Worm (Caenorhabditis elegans) whole organism, L2 larva: Measurements from ENCODE around the gene R05A10.3.

Experiments
- C34F6.9 ChIP-seq: fragments of 150-350 bp; optimal IDR thresholded peaks from 2 replicates; lab custom pipeline; 2014; ENCODE audit warnings: missing biosample characterization, missing genetic modification characterization
- Y55F3AM.14 ChIP-seq: fragments of 200-800 bp; sonication (Bioruptor generic); optimal IDR thresholded peaks from 2 replicates; lab custom pipeline; 2018; ENCODE audit warnings: mild to moderate bottlenecking, missing genetic modification characterization, missing compliant biosample characterization
- ZK546.5 ChIP-seq: sonication (generic microtip); optimal IDR thresholded peaks from 2 replicates; lab custom pipeline; 2017; ENCODE audit warnings: missing biosample characterization, missing genetic modification characterization
- alr-1 ChIP-seq: fragments of 150-350 bp; optimal IDR thresholded peaks from 2 replicates; lab custom pipeline; 2014; ENCODE audit warnings: missing biosample characterization, missing genetic modification characterization
- aly-2 ChIP-seq: fragments of 150-350 bp; optimal IDR thresholded peaks from 2 replicates; lab custom pipeline; 2014; ENCODE audit warnings: missing biosample characterization, missing genetic modification characterization
- ama-1 ChIP-seq: fragments of 150-350 bp; optimal IDR thresholded peaks from 2 replicates; lab custom pipeline; 2018; ENCODE audit warnings: inconsistent platforms
- blmp-1 ChIP-seq: sonication (generic microtip); optimal IDR thresholded peaks from 2 replicates; lab custom pipeline; 2017; ENCODE audit warnings: missing genetic modification characterization, mild to moderate bottlenecking, missing compliant biosample characterization, antibody characterized with exemption, moderate library complexity; ENCODE audit not compliant: insufficient read depth
- ceh-16 ChIP-seq: fragments of 150-350 bp; optimal IDR thresholded peaks from 2 replicates; lab custom pipeline; 2014; ENCODE audit warnings: missing biosample characterization, missing genetic modification characterization
- ceh-82 ChIP-seq: fragments of 150-350 bp; optimal IDR thresholded peaks from 2 replicates; lab custom pipeline; 2014; ENCODE audit warnings: missing biosample characterization, missing genetic modification characterization
- crh-2 ChIP-seq: sonication (generic microtip); optimal IDR thresholded peaks from 2 replicates; lab custom pipeline; 2017; ENCODE audit warnings: missing biosample characterization, missing genetic modification characterization
- dmd-4 ChIP-seq: sonication (generic microtip); optimal IDR thresholded peaks from 2 replicates; lab custom pipeline; 2017; ENCODE audit warnings: missing biosample characterization, missing genetic modification characterization
- egl-27 ChIP-seq: sonication (generic microtip); optimal IDR thresholded peaks from 3 replicates; lab custom pipeline; 2017; ENCODE audit warnings: missing biosample characterization, missing genetic modification reagents, missing genetic modification characterization
- elt-1 ChIP-seq: fragments of 150-350 bp; optimal IDR thresholded peaks from 2 replicates; lab custom pipeline; 2014; ENCODE audit warnings: missing biosample characterization, missing genetic modification characterization
- elt-3 ChIP-seq: sonication (generic microtip); optimal IDR thresholded peaks from 2 replicates; lab custom pipeline; 2017; ENCODE audit warnings: missing biosample characterization, missing genetic modification characterization
- fos-1 ChIP-seq: fragments of 150-350 bp; optimal IDR thresholded peaks from 2 replicates; lab custom pipeline; 2014; ENCODE audit warnings: missing biosample characterization, missing genetic modification characterization
- gmeb-1 ChIP-seq: fragments of 150-350 bp; optimal IDR thresholded peaks from 2 replicates; lab custom pipeline; 2014; ENCODE audit warnings: missing biosample characterization, missing genetic modification characterization
- lin-11 ChIP-seq: fragments of 150-350 bp; sonication (generic microtip); optimal IDR thresholded peaks from 2 replicates; lab custom pipeline; 2014; ENCODE audit warnings: missing biosample characterization, missing genetic modification characterization, inconsistent platforms, mixed read lengths
- lin-13 ChIP-seq: fragments of 150-350 bp; optimal IDR thresholded peaks from 2 replicates; lab custom pipeline; 2014; ENCODE audit warnings: missing biosample characterization, missing genetic modification reagents, missing genetic modification characterization
- mab-5 ChIP-seq: fragments of 150-350 bp; optimal IDR thresholded peaks from 2 replicates; lab custom pipeline; 2014; ENCODE audit warnings: missing biosample characterization, missing genetic modification characterization
- mbf-1 ChIP-seq: sonication (generic microtip); optimal IDR thresholded peaks from 2 replicates; lab custom pipeline; 2017; ENCODE audit warnings: missing biosample characterization, missing genetic modification characterization
- nhr-10 ChIP-seq: sonication (generic microtip); optimal IDR thresholded peaks from 2 replicates; lab custom pipeline; 2017; ENCODE audit warnings: missing biosample characterization, missing genetic modification characterization
- nhr-12 ChIP-seq: fragments of 150-350 bp; optimal IDR thresholded peaks from 2 replicates; lab custom pipeline; 2014; ENCODE audit warnings: missing biosample characterization, missing genetic modification characterization
- nhr-129 ChIP-seq: fragments of 150-350 bp; optimal IDR thresholded peaks from 2 replicates; lab custom pipeline; 2014; ENCODE audit warnings: missing biosample characterization, missing genetic modification characterization
- nhr-21 ChIP-seq: fragments of 150-350 bp; optimal IDR thresholded peaks from 2 replicates; lab custom pipeline; 2014; ENCODE audit warnings: missing biosample characterization, missing genetic modification characterization
- nhr-6 ChIP-seq: fragments of 150-350 bp; optimal IDR thresholded peaks from 2 replicates; lab custom pipeline; 2014; ENCODE audit warnings: missing biosample characterization, missing genetic modification characterization
- nhr-77 ChIP-seq: fragments of 150-350 bp; optimal IDR thresholded peaks from 2 replicates; lab custom pipeline; 2014; ENCODE audit warnings: missing biosample characterization, missing genetic modification characterization
- sem-4 ChIP-seq: fragments of 150-350 bp; optimal IDR thresholded peaks from 2 replicates; lab custom pipeline; 2014; ENCODE audit warnings: missing biosample characterization, missing genetic modification reagents, missing genetic modification characterization
- skn-1 ChIP-seq: sonication (generic microtip); optimal IDR thresholded peaks from 2 replicates; lab custom pipeline; 2017; ENCODE audit warnings: missing biosample characterization, missing genetic modification characterization
- sma-3 ChIP-seq: sonication (generic microtip); optimal IDR thresholded peaks from 2 replicates; lab custom pipeline; 2016; ENCODE audit warnings: missing genetic modification reagents, missing genetic modification characterization, missing compliant biosample characterization
- sma-9 ChIP-seq, 2 experiments: fragments of 150-350 bp in 1 of 2; sonication (generic microtip) in 1 of 2; optimal IDR thresholded peaks; 2 replicates each; lab custom pipeline; 2014 to 2016; ENCODE audit warnings: missing genetic modification characterization in 2 of 2, mild to moderate bottlenecking in 1 of 2, missing biosample characterization in 1 of 2, missing compliant biosample characterization in 1 of 2, missing genetic modification reagents in 1 of 2, moderate library complexity in 1 of 2
- snpc-4 ChIP-seq: fragments of 150-350 bp; optimal IDR thresholded peaks from 2 replicates; lab custom pipeline; 2014; ENCODE audit warnings: missing biosample characterization, missing genetic modification characterization
- unc-39 ChIP-seq: fragments of 150-350 bp; optimal IDR thresholded peaks from 2 replicates; lab custom pipeline; 2014; ENCODE audit warnings: missing biosample characterization, missing genetic modification characterization
- unc-62 ChIP-seq: fragments of 150-350 bp; optimal IDR thresholded peaks from 2 replicates; lab custom pipeline; 2014; ENCODE audit warnings: missing biosample characterization, missing genetic modification reagents, missing genetic modification characterization
- zag-1 ChIP-seq: fragments of 150-350 bp; optimal IDR thresholded peaks from 2 replicates; lab custom pipeline; 2014; ENCODE audit warnings: missing biosample characterization, missing genetic modification characterization
- ztf-1 ChIP-seq: fragments of 200-800 bp; sonication (Bioruptor generic); conservative IDR thresholded peaks from 2 replicates; pipeline ENCODE4 v1.3.6; 2022; ENCODE audit warnings: missing genetic modification characterization, missing compliant biosample characterization
- ztf-11 ChIP-seq: sonication (generic microtip); optimal IDR thresholded peaks from 2 replicates; lab custom pipeline; 2017; ENCODE audit warnings: missing biosample characterization, missing genetic modification characterization
- ztf-4 ChIP-seq: fragments of 150-350 bp; optimal IDR thresholded peaks from 2 replicates; lab custom pipeline; 2014; ENCODE audit warnings: missing biosample characterization, missing genetic modification characterization

R05A10.3 gene

DNA sequence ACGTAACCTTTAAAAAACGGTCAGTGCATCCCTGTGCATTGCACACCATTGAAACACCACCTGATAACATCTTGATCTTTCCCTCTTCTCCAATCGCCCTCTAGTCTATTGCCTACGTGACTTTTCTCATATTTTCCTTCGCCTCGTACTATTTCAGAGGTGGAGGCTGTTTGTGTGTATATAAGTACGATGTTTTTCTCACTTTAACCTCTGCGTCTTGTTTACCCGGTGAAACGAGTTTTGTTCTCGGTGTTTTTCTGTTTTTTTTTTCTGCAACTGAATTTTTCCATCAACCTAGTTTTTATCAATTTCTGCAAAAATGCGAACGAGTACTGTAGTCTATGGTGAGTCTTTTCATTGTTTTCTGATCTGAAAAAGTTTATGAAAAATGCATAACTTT lies 43.4 kb upstream of the R05A10.3 start, which contains the start of gene sqrd-1 (continued):
- no peak for TF ChIP-seq ztf-11 (tag; lab: Kevin White, UChicago)
- TF ChIP-seq unc-39 (tag; lab: Kevin White, UChicago) = no peak
- no peak for TF ChIP-seq skn-1 (tag; lab: Kevin White, UChicago)
- TF ChIP-seq ama-1 (lab: Kevin White, UChicago) = peak; percentile 40
- TF ChIP-seq crh-2 (tag; lab: Kevin White, UChicago) = no peak
- peak; percentile 71 for TF ChIP-seq sma-9 (GFP tag; optimal IDR thresholded peaks at IDR 0.05; lab: Kevin White, UChicago)
- no peak for TF ChIP-seq sma-9 (tag; optimal IDR thresholded peaks at IDR 0.05; lab: Kevin White, UChicago)
- TF ChIP-seq blmp-1 (tag; lab: Kevin White, UChicago) = no peak
- TF ChIP-seq aly-2 (tag; lab: Kevin White, UChicago) = no peak
- no peak for TF ChIP-seq dmd-4 (tag; lab: Kevin White, UChicago)
- no peak for TF ChIP-seq nhr-6 (tag; lab: Kevin White, UChicago)
- no peak for TF ChIP-seq zag-1 (tag; lab: Kevin White, UChicago)
- TF ChIP-seq snpc-4 (tag; lab: Kevin White, UChicago) = no peak
- no peak for TF ChIP-seq mab-5 (tag; lab: Kevin White, UChicago)
- no peak for TF ChIP-seq ztf-1 (GFP tag; lab: Robert Waterston, UW)
- TF ChIP-seq ceh-82 (tag; lab: Kevin White, UChicago) = no peak

ce11 chrIV:14215777-14216176 lies 39.5 kb upstream of the R05A10.3 start:
- no peak for TF ChIP-seq ztf-4 (tag; lab: Kevin White, UChicago)
- TF ChIP-seq nhr-12 = no peak
- TF ChIP-seq ceh-82 (tag; lab: Kevin White, UChicago) = no peak
- no peak for TF ChIP-seq ztf-1 (GFP tag; lab: Robert Waterston, UW)
- TF ChIP-seq unc-39 (tag; lab: Kevin White, UChicago) = no peak
- no peak for TF ChIP-seq snpc-4 (tag; lab: Kevin White, UChicago)
- TF ChIP-seq crh-2 (tag; lab: Kevin White, UChicago) = no peak
- no peak for TF ChIP-seq sma-9 (GFP tag; optimal IDR thresholded peaks at IDR 0.05; lab: Kevin White, UChicago)
- TF ChIP-seq sma-9 (tag; optimal IDR thresholded peaks at IDR 0.05; lab: Kevin White, UChicago) = no peak
- TF ChIP-seq ztf-11 (tag; lab: Kevin White, UChicago) = no peak
- no peak for TF ChIP-seq egl-27 (tag; lab: Kevin White, UChicago)
- no peak for TF ChIP-seq lin-11 (tag; lab: Kevin White, UChicago)
- no peak for TF ChIP-seq nhr-10 (tag; lab: Kevin White, UChicago)
- TF ChIP-seq sem-4 (tag; lab: Kevin White, UChicago) = no peak
- TF ChIP-seq elt-1 = no peak
- TF ChIP-seq mab-5 (tag; lab: Kevin White, UChicago) = no peak
- no peak for TF ChIP-seq mbf-1 (tag; lab: Kevin White, UChicago)
- no peak for TF ChIP-seq ama-1 (lab: Kevin White, UChicago)

- no peak for TF ChIP-seq unc-62 (GFP tag; lab: Kevin White, UChicago)
- no peak for TF ChIP-seq Y55F3AM.14 (GFP tag; lab: Kevin White, UChicago)
- TF ChIP-seq sma-3 (GFP tag; lab: Kevin White, UChicago) = no peak
- no peak for TF ChIP-seq C34F6.9
- no peak for TF ChIP-seq elt-3 (tag; lab: Kevin White, UChicago)
- TF ChIP-seq ztf-11 (tag; lab: Kevin White, UChicago) = no peak
- no peak for TF ChIP-seq ZK546.5 (tag; lab: Kevin White, UChicago)
- no peak for TF ChIP-seq fos-1 (tag; lab: Kevin White, UChicago)
- no peak for TF ChIP-seq nhr-12
- no peak for TF ChIP-seq lin-13 (GFP tag; lab: Kevin White, UChicago)
- TF ChIP-seq gmeb-1 (tag; lab: Kevin White, UChicago) = no peak
- TF ChIP-seq sma-9 (GFP tag; optimal IDR thresholded peaks at IDR 0.05; lab: Kevin White, UChicago) = no peak
- no peak for TF ChIP-seq sma-9 (tag; optimal IDR thresholded peaks at IDR 0.05; lab: Kevin White, UChicago)
- TF ChIP-seq ceh-82 (tag; lab: Kevin White, UChicago) = no peak
- no peak for TF ChIP-seq mab-5 (tag; lab: Kevin White, UChicago)
- no peak for TF ChIP-seq elt-1
- TF ChIP-seq alr-1 (tag; lab: Kevin White, UChicago) = no peak
- TF ChIP-seq ceh-16 (tag; lab: Kevin White, UChicago) = no peak
- no peak for TF ChIP-seq nhr-77 (tag; lab: Kevin White, UChicago)
Measured at ce11 chrIV:14203162-14203561, 26.9 kb upstream of the R05A10.3 start, which contains the start of gene F02H6.3. F02H6.3 (plus strand) TSS chrIV:14203427.

DNA sequence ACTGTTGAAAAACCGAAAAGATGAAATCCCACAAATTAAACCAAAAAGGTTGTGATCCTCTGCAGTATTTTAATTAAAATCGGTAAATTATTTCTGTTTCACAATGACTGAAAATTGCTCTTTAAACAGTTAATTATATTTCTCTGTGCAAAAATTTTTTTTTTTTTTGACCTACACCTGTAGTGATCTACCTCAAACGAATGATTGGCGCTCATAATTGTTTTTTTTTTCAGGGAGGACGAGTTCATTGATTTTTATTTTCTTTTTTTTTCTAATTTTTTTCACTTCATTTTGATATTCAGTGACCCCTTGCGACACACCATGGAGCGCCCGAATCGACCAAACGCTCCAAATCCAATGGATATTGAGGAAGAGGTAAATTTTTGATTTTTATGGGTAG lies 19.9 kb upstream of the R05A10.3 start, which contains the start of gene F02H6.2:
Gene F02H6.2, plus strand, starts transcription at position 301 of the 400 bp plus-strand sequence.
- TF ChIP-seq skn-1 (tag; lab: Kevin White, UChicago) (no peak), nhr-21 (tag; lab: Kevin White, UChicago) (no peak), sma-9 (GFP tag; optimal IDR thresholded peaks at IDR 0.05; lab: Kevin White, UChicago) (no peak), sma-9 (tag; optimal IDR thresholded peaks at IDR 0.05; lab: Kevin White, UChicago) (no peak), nhr-129 (no peak), blmp-1 (tag; lab: Kevin White, UChicago) (no peak), zag-1 (tag; lab: Kevin White, UChicago) (no peak)
